Fruit fly (Drosophila melanogaster) whole organism, embryonic: ENCODE measurements around the gene cyr.

ENCODE experiments used
- Atf-2 ChIP-seq: fragments of 200-800 bp; sonication (Bioruptor generic); optimal IDR thresholded peaks from 2 replicates; lab custom pipeline; 2016; ENCODE audit warnings: missing biosample characterization, missing genetic modification characterization
- Blimp-1 ChIP-seq: fragments of 200-800 bp; sonication (Bioruptor generic); optimal IDR thresholded peaks from 3 replicates; lab custom pipeline; 2018; ENCODE audit warnings: missing biosample characterization, missing genetic modification characterization, mild to moderate bottlenecking, moderate library complexity, missing genetic modification reagents
- BtbVII ChIP-seq: fragments of 200-800 bp; sonication (Bioruptor generic); optimal IDR thresholded peaks from 3 replicates; lab custom pipeline; 2017; ENCODE audit warnings: missing biosample characterization, mild to moderate bottlenecking, missing genetic modification characterization
- C15 ChIP-seq: fragments of 200-800 bp; sonication (Bioruptor generic); IDR thresholded peaks from 3 replicates; pipeline ENCODE4 v1.3.6; 2022; ENCODE audit warnings: missing biosample characterization, missing genetic modification characterization
- CG10543 ChIP-seq: fragments of 200-800 bp; sonication (Bioruptor generic); optimal IDR thresholded peaks from 3 replicates; lab custom pipeline; 2017; ENCODE audit warnings: missing biosample characterization, mild to moderate bottlenecking, missing genetic modification characterization, moderate library complexity
- CG12942 ChIP-seq: fragments of 200-800 bp; sonication (Bioruptor generic); optimal IDR thresholded peaks from 3 replicates; lab custom pipeline; 2016; ENCODE audit warnings: missing biosample characterization, missing genetic modification characterization
- CG17612 ChIP-seq: fragments of 200-800 bp; sonication (Bioruptor generic); IDR thresholded peaks from 2 replicates; pipeline ENCODE4 v1.3.6; 2022; ENCODE audit warnings: missing biosample characterization, missing genetic modification characterization
- CG18262 ChIP-seq: fragments of 200-800 bp; optimal IDR thresholded peaks from 3 replicates; lab custom pipeline; 2019; ENCODE audit warnings: missing biosample characterization, mild to moderate bottlenecking, missing genetic modification characterization, moderate library complexity
- CG1832 ChIP-seq: fragments of 200-800 bp; sonication (Bioruptor generic); optimal IDR thresholded peaks from 2 replicates; lab custom pipeline; 2017; ENCODE audit warnings: missing biosample characterization, mild to moderate bottlenecking, missing genetic modification characterization, inconsistent platforms
- CG30403 ChIP-seq: fragments of 200-800 bp; sonication (Bioruptor generic); optimal IDR thresholded peaks from 3 replicates; lab custom pipeline; 2016; ENCODE audit warnings: missing biosample characterization, missing genetic modification characterization
- CG33213 ChIP-seq: fragments of 200-800 bp; sonication (Bioruptor generic); optimal IDR thresholded peaks from 3 replicates; lab custom pipeline; 2016; ENCODE audit warnings: missing biosample characterization, missing genetic modification characterization
- CG34224 ChIP-seq: fragments of 200-800 bp; sonication (Bioruptor generic); IDR thresholded peaks from 3 replicates; pipeline ENCODE4 v1.3.6; 2022; ENCODE audit warnings: missing biosample characterization, missing genetic modification characterization; ENCODE audit not compliant: partially characterized antibody
- CG34376 ChIP-seq: fragments of 200-800 bp; sonication (Bioruptor generic); optimal IDR thresholded peaks from 2 replicates; lab custom pipeline; 2018; ENCODE audit warnings: missing biosample characterization, mild to moderate bottlenecking, missing genetic modification characterization
- CG7372 ChIP-seq: fragments of 200-800 bp; sonication (Bioruptor generic); IDR thresholded peaks from 2 replicates; pipeline ENCODE4 v1.3.6; 2022; ENCODE audit warnings: missing biosample characterization, missing genetic modification characterization
- CG7786 ChIP-seq: fragments of 200-800 bp; sonication (Bioruptor generic); optimal IDR thresholded peaks from 2 replicates; lab custom pipeline; 2016; ENCODE audit warnings: missing biosample characterization, missing genetic modification characterization
- CG8478 ChIP-seq: fragments of >200 bp; optimal IDR thresholded peaks from 2 replicates; lab custom pipeline; 2018
- CG8765 ChIP-seq: fragments of 200-800 bp; sonication (Bioruptor generic); IDR thresholded peaks from 2 replicates; pipeline ENCODE4 v1.3.6; 2022; ENCODE audit warnings: missing biosample characterization, missing genetic modification characterization
- D19A ChIP-seq: fragments of 200-800 bp; optimal IDR thresholded peaks from 3 replicates; lab custom pipeline; 2019; ENCODE audit warnings: missing biosample characterization, mild to moderate bottlenecking, missing genetic modification characterization, moderate library complexity
- Dbx ChIP-seq: fragments of 200-800 bp; sonication (Bioruptor generic); IDR thresholded peaks from 3 replicates; pipeline ENCODE4 v1.3.6; 2022; ENCODE audit warnings: missing biosample characterization, missing genetic modification characterization
- ERR ChIP-seq: fragments of 200-800 bp; sonication (Bioruptor generic); optimal IDR thresholded peaks from 2 replicates; lab custom pipeline; 2016; ENCODE audit warnings: missing biosample characterization, missing genetic modification characterization
- HLH3B ChIP-seq: fragments of 200-800 bp; sonication (Bioruptor generic); IDR thresholded peaks from 2 replicates; pipeline ENCODE4 v1.3.6; 2022; ENCODE audit warnings: missing biosample characterization, missing genetic modification characterization
- NFAT ChIP-seq: fragments of 200-800 bp; sonication (Bioruptor generic); IDR thresholded peaks from 2 replicates; pipeline ENCODE4 v1.3.6; 2022; ENCODE audit warnings: missing biosample characterization, missing genetic modification characterization
- Nf-YC ChIP-seq: fragments of 200-800 bp; optimal IDR thresholded peaks from 3 replicates; lab custom pipeline; 2019; ENCODE audit warnings: missing biosample characterization, mild to moderate bottlenecking, missing genetic modification characterization, moderate library complexity
- TFAM ChIP-seq: fragments of 200-800 bp; sonication (Bioruptor generic); optimal IDR thresholded peaks from 2 replicates; lab custom pipeline; 2017; ENCODE audit warnings: missing biosample characterization, missing genetic modification characterization, inconsistent platforms
- amos ChIP-seq: fragments of 200-800 bp; sonication (Bioruptor generic); IDR thresholded peaks from 2 replicates; pipeline ENCODE4 v1.3.6; 2022; ENCODE audit warnings: missing biosample characterization, missing genetic modification characterization; ENCODE audit not compliant: partially characterized antibody
- bcd ChIP-seq: fragments of 200-800 bp; sonication (Bioruptor generic); optimal IDR thresholded peaks from 2 replicates; lab custom pipeline; 2017; ENCODE audit warnings: missing biosample characterization, mild to moderate bottlenecking, missing genetic modification characterization
- chinmo ChIP-seq: fragments of 200-800 bp; sonication (Bioruptor generic); IDR thresholded peaks from 4 replicates; pipeline ENCODE4 v1.3.6; 2022; ENCODE audit warnings: missing biosample characterization, missing genetic modification characterization; ENCODE audit not compliant: partially characterized antibody
- corto ChIP-seq: fragments of 200-800 bp; sonication (Bioruptor generic); optimal IDR thresholded peaks from 2 replicates; lab custom pipeline; 2016; ENCODE audit warnings: missing biosample characterization, mild to moderate bottlenecking, missing genetic modification characterization, moderate library complexity
- dysf ChIP-seq: fragments of 200-800 bp; sonication (Bioruptor generic); IDR thresholded peaks from 3 replicates; pipeline ENCODE4 v1.3.6; 2022; ENCODE audit warnings: missing biosample characterization, missing genetic modification characterization
- exex ChIP-seq: fragments of 200-800 bp; sonication (Bioruptor generic); optimal IDR thresholded peaks from 4 replicates; lab custom pipeline; 2018; ENCODE audit warnings: missing biosample characterization, mild to moderate bottlenecking, missing genetic modification characterization, moderate library complexity
- fd64A ChIP-seq: fragments of 200-800 bp; sonication (Bioruptor generic); optimal IDR thresholded peaks from 3 replicates; lab custom pipeline; 2018; ENCODE audit warnings: missing biosample characterization, mild to moderate bottlenecking, missing genetic modification characterization
- gt ChIP-seq: fragments of 200-800 bp; sonication (Bioruptor generic); IDR thresholded peaks from 2 replicates; pipeline ENCODE4 v1.3.6; 2022; ENCODE audit warnings: missing biosample characterization, missing genetic modification characterization
- lab ChIP-seq: fragments of 200-800 bp; sonication (Bioruptor generic); optimal IDR thresholded peaks from 3 replicates; lab custom pipeline; 2017; ENCODE audit warnings: missing biosample characterization, missing genetic modification characterization, mild to moderate bottlenecking, moderate library complexity, missing genetic modification reagents
- mirr ChIP-seq: fragments of 200-800 bp; sonication (Bioruptor generic); optimal IDR thresholded peaks from 3 replicates; lab custom pipeline; 2018; ENCODE audit warnings: missing biosample characterization, mild to moderate bottlenecking, missing genetic modification characterization
- prd ChIP-seq, 3 experiments: fragments of >200 bp in 2 of 3; fragments of 200-800 bp in 1 of 3; sonication (Bioruptor generic) in 1 of 3; optimal IDR thresholded peaks in 2 of 3; IDR thresholded peaks in 1 of 3; 2 replicates in 2 of 3; 3 replicates in 1 of 3; pipeline versions ENCODE4 v1.3.6 to Lab custom; 2017 to 2022; ENCODE audit warnings: missing biosample characterization in 1 of 3, missing genetic modification characterization in 1 of 3
- ranshi ChIP-seq: fragments of 200-800 bp; sonication (Bioruptor generic); IDR thresholded peaks from 2 replicates; pipeline ENCODE4 v1.3.6; 2022; ENCODE audit warnings: missing biosample characterization, missing genetic modification characterization
- sens ChIP-seq: fragments of 200-800 bp; sonication (Bioruptor generic); peaks from one replicate; lab custom pipeline; 2016; ENCODE audit warnings: missing biosample characterization, missing genetic modification characterization
- slbo ChIP-seq: fragments of 200-800 bp; sonication (Bioruptor generic); IDR thresholded peaks from 2 replicates; pipeline ENCODE4 v1.3.6; 2022; ENCODE audit warnings: missing biosample characterization, missing genetic modification characterization
- so ChIP-seq: fragments of 200-800 bp; sonication (Bioruptor generic); IDR thresholded peaks from 3 replicates; pipeline ENCODE4 v1.3.6; 2022; ENCODE audit warnings: missing biosample characterization, missing genetic modification characterization
- sug ChIP-seq: fragments of 200-800 bp; optimal IDR thresholded peaks from 2 replicates; lab custom pipeline; 2019; ENCODE audit warnings: missing biosample characterization, mild to moderate bottlenecking, missing genetic modification characterization, moderate library complexity
- z ChIP-seq: fragments of 200-800 bp; sonication (Bioruptor generic); IDR thresholded peaks from 3 replicates; pipeline ENCODE4 v1.3.6; 2022; ENCODE audit warnings: missing biosample characterization, missing genetic modification characterization

The cyr gene

DNA sequence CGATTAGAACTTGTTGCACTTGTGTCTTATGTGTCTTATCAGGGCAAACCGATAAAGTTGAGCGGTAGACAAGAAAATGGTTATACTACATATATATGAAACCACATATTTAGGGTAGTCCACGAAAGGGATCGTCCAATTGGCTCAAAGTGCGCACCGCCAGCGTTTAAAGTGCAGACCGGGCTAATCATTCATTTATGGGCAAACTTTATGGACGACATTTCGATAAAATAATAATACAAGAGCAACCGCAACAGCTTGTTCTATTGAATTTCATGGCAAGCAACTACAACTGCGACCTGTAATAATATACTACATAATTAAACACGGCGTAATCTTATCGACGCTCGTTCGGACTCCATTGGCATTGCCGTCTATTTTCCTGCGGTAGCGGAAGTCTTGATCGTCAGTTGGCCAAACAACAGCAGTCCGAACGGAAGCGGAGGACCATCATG lies at the start of gene cyr, which contains the start of gene CG2120:
Gene cyr (minus strand): TSS at position 294 of the 455 bp plus-strand sequence.
Gene CG2120 (plus strand): TSS at position 405 of the 455 bp plus-strand sequence.
- TF ChIP-seq Nf-YC (tag; lab: Kevin White, UChicago) (no peak), D19A (tag; lab: Kevin White, UChicago) (no peak), CG1832 (GFP tag; lab: Kevin White, UChicago) (no peak), mirr (GFP tag; lab: Kevin White, UChicago) (peak; percentile 17), lab (GFP tag; lab: Kevin White, UChicago) (peak; percentile 10), so (GFP tag; lab: Robert Waterston, UW) (no peak), slbo (GFP tag; lab: Robert Waterston, UW) (no peak), HLH3B (GFP tag; lab: Robert Waterston, UW) (no peak), amos (GFP tag; lab: Robert Waterston, UW) (no peak), CG34376 (GFP tag; lab: Kevin White, UChicago) (peak; percentile 56), CG33213 (GFP tag; lab: Kevin White, UChicago) (no peak), chinmo (no peak), NFAT (GFP tag; lab: Robert Waterston, UW) (no peak), prd (optimal IDR thresholded peaks at IDR 0.05; lab: Kevin White, UChicago) (no peak), prd (GFP tag; IDR thresholded peaks at IDR 0.05; lab: Robert Waterston, UW) (no peak), exex (tag; lab: Kevin White, UChicago) (peak; percentile 74), ranshi (GFP tag; lab: Robert Waterston, UW) (no peak), z (GFP tag; lab: Robert Waterston, UW) (no peak), gt (no peak), Atf-2 (GFP tag; lab: Kevin White, UChicago) (no peak), CG12942 (GFP tag; lab: Kevin White, UChicago) (no peak), CG7786 (GFP tag; lab: Kevin White, UChicago) (no peak), CG30403 (GFP tag; lab: Kevin White, UChicago) (no peak), bcd (GFP tag; lab: Kevin White, UChicago) (no peak), Blimp-1 (GFP tag; lab: Kevin White, UChicago) (no peak), dysf (GFP tag; lab: Robert Waterston, UW) (no peak), CG7372 (GFP tag; lab: Robert Waterston, UW) (no peak), C15 (no peak), BtbVII (no peak), sens (GFP tag; lab: Kevin White, UChicago) (peak; percentile 13), CG34224 (GFP tag; lab: Robert Waterston, UW) (no peak), corto (GFP tag; lab: Kevin White, UChicago) (no peak), CG8478 (lab: Kevin White, UChicago) (no peak), CG10543 (GFP tag; lab: Kevin White, UChicago) (peak; percentile 14), fd64A (GFP tag; lab: Kevin White, UChicago) (no peak), CG8765 (GFP tag; lab: Robert Waterston, UW) (no peak), Dbx (GFP tag; lab: Robert Waterston, UW) (no peak), ERR (GFP tag; lab: Kevin White, UChicago) (no peak), CG18262 (tag; lab: Kevin White, UChicago) (no peak), TFAM (GFP tag; lab: Kevin White, UChicago) (no peak), CG17612 (GFP tag; lab: Robert Waterston, UW) (no peak), sug (tag; lab: Kevin White, UChicago) (peak; percentile 68)
